Fruit fly (Drosophila melanogaster) Kc167 (cell line): ENCODE results near the gene CG14687.
A peak's percentile ranks its signal among the peaks of the same experiment; 100 is the strongest.

ENCODE experiments used
- Myc ChIP-seq: fragments of >200 bp; optimal IDR thresholded peaks from 2 replicates; lab custom pipeline; 2017; ENCODE audit warnings: missing external identifiers
- Sin3A ChIP-seq: fragments of >200 bp; optimal IDR thresholded peaks from 2 replicates; lab custom pipeline; 2018; ENCODE audit warnings: missing external identifiers
- h ChIP-seq: fragments of >200 bp; optimal IDR thresholded peaks from 3 replicates; lab custom pipeline; 2018; ENCODE audit warnings: missing external identifiers
- insv ChIP-seq: fragments of >200 bp; optimal IDR thresholded peaks from 3 replicates; lab custom pipeline; 2018; ENCODE audit warnings: missing external identifiers
- psq ChIP-seq: fragments of >200 bp; optimal IDR thresholded peaks from 2 replicates; lab custom pipeline; 2017; ENCODE audit warnings: missing external identifiers
- ttk ChIP-seq: sonication (Bioruptor generic); optimal IDR thresholded peaks from 2 replicates; lab custom pipeline; 2017; ENCODE audit warnings: missing external identifiers

The CG14687 gene

DNA sequence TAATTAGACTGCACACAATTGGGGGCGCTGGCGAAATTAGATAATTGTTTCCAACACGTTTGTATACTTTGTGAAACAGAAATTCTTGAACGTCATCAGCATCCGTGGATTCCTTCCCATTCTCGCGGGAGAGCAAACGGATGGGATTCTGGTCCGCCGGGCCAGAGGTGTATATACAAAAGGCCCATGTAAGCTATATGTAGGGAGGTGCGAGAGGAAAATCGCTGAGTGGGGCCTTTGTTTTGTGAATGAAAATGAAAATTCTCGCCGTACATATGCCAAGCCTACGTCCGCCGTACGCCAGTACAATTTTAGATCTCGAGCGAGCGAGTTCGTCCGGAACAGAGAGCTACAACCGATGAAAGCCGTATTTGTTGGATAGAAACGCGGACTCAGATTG, at the start of gene CG14687:
CG14687 (plus strand) TSS at position 301 of the 400 bp plus-strand sequence.
- TF ChIP-seq insv (lab: Kevin White, UChicago) (no peak), h (lab: Kevin White, UChicago) (no peak), psq (lab: Kevin White, UChicago) (no peak), Myc (lab: Kevin White, UChicago) (no peak), ttk (lab: Kevin White, UChicago) (no peak), Sin3A (no peak)

DNA sequence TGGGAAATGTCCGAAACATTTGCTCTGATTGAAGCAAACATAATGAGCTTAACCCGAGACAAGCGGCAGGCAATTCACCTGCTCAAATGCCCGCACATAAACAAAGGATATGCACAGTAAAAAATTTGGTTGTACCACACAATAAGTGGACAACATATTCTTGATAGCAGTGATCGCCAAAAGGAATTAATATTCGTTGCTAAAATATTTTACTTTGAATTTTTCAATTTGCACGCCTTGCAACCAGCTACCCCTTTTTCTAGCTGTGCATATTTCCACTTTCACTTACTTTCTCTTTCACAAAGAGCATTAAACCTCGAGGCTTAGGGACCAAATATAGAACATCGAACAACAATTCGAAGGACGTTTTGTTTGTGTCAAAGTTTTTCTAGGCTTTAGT, 45.1 kb upstream of the CG14687 start:
- TF ChIP-seq Myc (lab: Kevin White, UChicago), result no peak
- no peak for TF ChIP-seq h (lab: Kevin White, UChicago)
- no peak for TF ChIP-seq ttk (lab: Kevin White, UChicago)
- no peak for TF ChIP-seq insv (lab: Kevin White, UChicago)
- no peak for TF ChIP-seq Sin3A
- TF ChIP-seq psq (lab: Kevin White, UChicago), result no peak

DNA sequence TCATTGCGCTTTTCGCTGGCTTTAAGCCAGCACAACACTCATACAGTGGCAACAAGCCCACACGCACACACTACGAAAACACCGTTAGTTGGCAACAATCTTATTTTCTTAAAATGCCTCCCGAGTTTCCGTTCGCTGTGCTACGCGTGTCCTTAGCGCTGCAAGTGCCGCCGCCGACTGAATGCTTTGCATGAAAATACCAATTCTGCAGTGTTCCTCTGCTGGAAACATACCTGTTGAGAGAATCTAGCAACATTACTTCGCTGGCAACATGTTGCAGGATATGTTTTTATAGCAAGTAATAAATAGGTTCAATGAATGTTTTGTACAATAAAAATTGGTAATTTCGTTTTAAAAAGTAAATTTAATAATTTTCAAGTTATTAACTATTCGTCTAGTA, 41.6 kb upstream of the CG14687 start, which contains the start of gene TkR86C:
TkR86C (minus strand) TSS at position 168 of the 400 bp plus-strand sequence.
- TF ChIP-seq h (lab: Kevin White, UChicago), result no peak
- TF ChIP-seq insv (lab: Kevin White, UChicago), result no peak
- TF ChIP-seq Sin3A, result no peak
- TF ChIP-seq psq (lab: Kevin White, UChicago), result no peak
- no peak for TF ChIP-seq Myc (lab: Kevin White, UChicago)
- TF ChIP-seq ttk (lab: Kevin White, UChicago), result no peak

DNA sequence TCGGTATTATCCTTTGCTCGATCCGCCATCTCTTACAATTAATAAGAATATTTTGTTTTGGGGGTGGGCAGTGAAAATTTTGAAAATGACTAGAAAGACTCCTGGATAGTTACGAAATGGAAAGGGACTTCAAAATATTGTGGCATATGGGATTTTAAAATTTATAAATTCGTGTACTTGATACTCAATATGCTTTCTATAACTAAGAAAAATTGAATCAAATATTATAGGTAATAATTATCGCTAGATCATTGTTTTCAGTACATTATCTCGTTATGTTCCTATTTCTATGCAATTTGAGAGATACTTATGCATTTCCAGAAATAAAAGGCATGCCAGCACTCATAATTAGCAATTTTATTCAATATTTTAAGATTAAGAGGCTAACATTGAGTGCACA, 37.2 kb upstream of the CG14687 start, which contains the start of gene CG14691:
CG14691 (minus strand) TSS at position 101 of the 400 bp plus-strand sequence.
- no peak for TF ChIP-seq h (lab: Kevin White, UChicago)
- no peak for TF ChIP-seq psq (lab: Kevin White, UChicago)
- TF ChIP-seq ttk (lab: Kevin White, UChicago), result no peak
- no peak for TF ChIP-seq Myc (lab: Kevin White, UChicago)
- TF ChIP-seq Sin3A, result no peak
- no peak for TF ChIP-seq insv (lab: Kevin White, UChicago)

DNA sequence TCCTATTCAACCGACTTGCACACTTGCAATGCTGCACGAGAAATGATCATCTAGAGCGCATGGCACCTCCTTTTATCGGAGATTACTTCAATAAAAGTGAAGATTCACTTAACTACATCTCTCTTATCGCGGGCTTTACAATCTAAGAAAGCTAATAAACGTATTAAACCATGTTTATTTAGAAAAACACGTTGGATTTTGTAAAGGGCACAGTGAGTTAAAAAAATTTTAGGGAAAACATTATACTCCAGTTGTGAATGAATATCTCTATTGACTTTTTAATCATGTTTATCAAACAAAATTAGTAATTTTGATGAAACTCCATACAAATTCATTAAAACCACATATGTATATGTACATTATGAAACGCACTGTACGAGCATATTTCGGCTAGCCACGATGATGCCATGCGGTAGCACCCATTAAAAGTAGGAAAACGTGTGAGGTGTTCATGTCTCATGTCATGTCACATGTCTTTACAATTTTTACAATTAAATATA, 33.3 kb upstream of the CG14687 start, which contains the start of gene CG31272:
CG31272 (minus strand) TSS at position 51 of the 500 bp plus-strand sequence.
- TF ChIP-seq insv (lab: Kevin White, UChicago) (no peak), Myc (lab: Kevin White, UChicago) (no peak), psq (lab: Kevin White, UChicago) (no peak), ttk (lab: Kevin White, UChicago) (no peak), h (lab: Kevin White, UChicago) (no peak), Sin3A (no peak)

DNA sequence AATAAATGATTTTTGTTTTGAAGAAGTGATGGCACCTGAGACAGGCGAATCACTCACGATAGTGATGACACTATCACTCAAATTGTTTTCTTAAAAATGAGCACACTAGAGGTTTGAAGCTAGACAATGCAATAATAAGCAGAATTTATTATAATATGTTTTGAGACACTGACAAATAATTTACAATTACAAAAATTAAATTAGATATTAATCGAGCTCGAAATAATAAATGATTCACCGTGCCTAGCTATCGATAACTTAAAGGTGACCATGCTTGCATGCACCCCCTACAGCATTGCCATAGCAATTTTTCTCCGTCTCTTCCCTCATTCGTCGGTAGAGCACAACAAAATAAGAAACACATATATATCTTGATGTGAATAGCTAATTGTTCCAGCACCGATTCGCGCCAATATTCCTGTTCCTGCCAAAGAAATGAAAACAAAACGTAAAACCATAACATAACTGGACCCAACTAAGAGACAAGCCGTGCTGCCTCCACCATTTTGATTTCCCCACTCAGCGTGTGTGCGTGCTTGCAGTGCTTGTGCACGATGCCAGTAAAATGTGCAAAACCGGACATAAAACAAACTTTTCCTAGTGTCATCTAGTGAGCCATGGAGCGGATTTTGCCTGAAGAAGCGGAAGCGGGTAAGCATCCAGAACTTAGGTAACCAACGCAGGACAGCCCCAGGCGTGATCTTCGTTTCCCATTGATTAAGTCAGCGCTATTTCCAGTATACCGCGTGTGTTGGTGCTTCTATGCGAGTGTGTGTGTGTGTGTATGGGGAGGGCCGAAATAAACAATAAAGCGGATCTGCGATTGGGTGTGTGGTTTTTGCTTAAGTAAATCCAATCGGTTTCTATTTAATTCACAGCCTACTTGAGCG, 31.5 kb upstream of the CG14687 start, which contains the start of the genes MED7 and Cap-H2:
MED7 (minus strand) TSS at position 67 of the 890 bp plus-strand sequence.
Cap-H2 (plus strand) TSS at position 345 of the 890 bp plus-strand sequence.
- TF ChIP-seq psq (lab: Kevin White, UChicago) (peak; percentile 26), h (lab: Kevin White, UChicago) (no peak)

DNA sequence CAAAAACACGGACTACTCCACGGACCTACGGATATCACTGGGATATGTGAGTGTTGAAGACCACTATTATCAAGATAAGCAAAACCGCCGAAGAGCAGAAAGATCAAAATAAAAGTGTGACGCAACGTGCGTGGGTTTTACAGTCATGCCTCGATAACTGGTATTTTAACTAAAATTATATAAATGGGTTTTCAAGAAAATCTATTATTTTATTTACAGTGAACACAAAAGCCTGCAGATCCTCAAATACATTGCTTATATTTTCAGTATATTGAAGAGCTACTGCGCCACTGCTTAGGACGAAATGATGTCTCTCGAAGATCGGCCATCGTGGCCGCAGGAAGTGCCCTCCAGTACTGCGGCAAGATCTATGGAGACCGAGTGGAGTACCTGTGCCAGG, 30.7 kb upstream of the CG14687 start:
- no peak for TF ChIP-seq insv (lab: Kevin White, UChicago)
- TF ChIP-seq psq (lab: Kevin White, UChicago), result no peak
- no peak for TF ChIP-seq Sin3A
- no peak for TF ChIP-seq ttk (lab: Kevin White, UChicago)
- no peak for TF ChIP-seq h (lab: Kevin White, UChicago)
- TF ChIP-seq Myc (lab: Kevin White, UChicago), result no peak

DNA sequence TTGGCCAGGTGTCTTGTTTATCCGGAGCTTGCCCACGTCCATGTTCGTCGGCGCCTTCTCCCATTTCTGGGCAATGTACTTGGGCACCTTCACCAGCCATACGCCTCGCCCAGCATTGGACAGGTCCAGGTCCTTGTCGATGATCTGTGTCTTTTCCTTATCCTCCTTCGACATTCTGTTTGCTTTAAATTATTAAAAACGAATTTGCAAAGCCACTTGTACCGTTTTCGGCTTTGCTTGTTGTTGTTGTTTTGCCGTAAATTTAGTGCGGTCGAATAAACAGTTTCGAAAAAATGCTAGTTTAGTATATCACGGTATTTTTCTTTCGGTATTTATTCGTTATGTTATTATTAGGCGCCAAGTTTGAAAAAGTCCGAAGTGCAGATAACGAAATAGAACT, 25.2 kb upstream of the CG14687 start, which contains the start of gene TfIIFbeta:
TfIIFbeta (minus strand) TSS at position 279 of the 400 bp plus-strand sequence.
- TF ChIP-seq insv (lab: Kevin White, UChicago) (no peak), Sin3A (no peak), h (lab: Kevin White, UChicago) (no peak), Myc (lab: Kevin White, UChicago) (no peak), ttk (lab: Kevin White, UChicago) (no peak), psq (lab: Kevin White, UChicago) (no peak)

DNA sequence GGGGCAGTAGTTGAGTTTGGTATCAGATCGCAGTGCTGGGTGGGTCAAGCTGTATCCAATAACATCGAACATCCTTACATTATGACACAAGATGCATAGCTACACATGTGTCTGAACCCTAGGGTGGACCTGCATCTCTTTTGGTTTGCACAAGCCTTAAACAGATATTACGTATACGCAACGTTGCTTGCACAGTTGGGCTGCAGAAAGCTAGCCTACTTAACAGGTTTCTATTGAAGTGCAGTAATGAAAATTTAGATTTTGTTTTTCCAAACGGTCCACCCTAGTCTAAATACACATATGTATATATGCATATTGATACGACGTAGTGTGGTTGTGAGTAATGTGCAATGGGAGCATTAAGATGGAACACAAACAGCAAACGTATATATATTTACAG, 17.5 kb upstream of the CG14687 start:
- TF ChIP-seq insv (lab: Kevin White, UChicago) (no peak), h (lab: Kevin White, UChicago) (no peak), psq (lab: Kevin White, UChicago) (no peak), Sin3A (no peak), Myc (lab: Kevin White, UChicago) (no peak), ttk (lab: Kevin White, UChicago) (no peak)

DNA sequence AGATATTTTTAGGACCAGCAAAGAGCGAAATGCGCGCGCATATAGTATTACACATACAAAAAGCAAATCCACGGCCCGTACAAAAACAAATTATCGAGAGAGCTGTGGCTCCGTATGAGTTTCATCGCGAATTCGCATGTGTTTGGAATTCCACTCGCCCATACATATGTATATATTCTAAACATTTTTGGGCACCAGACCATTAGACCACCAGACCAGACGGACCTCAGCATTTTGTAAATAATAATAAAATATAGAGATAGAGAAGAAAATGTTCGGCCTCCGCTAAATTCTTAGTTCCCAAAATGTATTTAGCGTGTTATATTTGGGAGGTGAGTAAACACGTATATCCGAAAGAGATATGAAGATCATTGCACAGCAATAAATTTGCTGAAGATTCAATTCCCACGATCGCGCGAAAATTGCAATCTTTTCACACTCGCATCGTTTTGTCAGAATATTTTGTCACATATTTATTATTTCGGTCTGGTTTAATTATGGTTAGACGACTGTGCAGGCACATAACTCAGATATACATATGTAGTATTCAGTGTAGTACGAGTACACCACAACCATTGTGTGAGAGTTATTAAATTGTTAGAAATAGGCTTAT, 16.6 kb upstream of the CG14687 start:
- no peak for TF ChIP-seq h (lab: Kevin White, UChicago)
- TF ChIP-seq Myc (lab: Kevin White, UChicago), result no peak
- no peak for TF ChIP-seq insv (lab: Kevin White, UChicago)
- TF ChIP-seq ttk (lab: Kevin White, UChicago), result no peak
- no peak for TF ChIP-seq psq (lab: Kevin White, UChicago)
- no peak for TF ChIP-seq Sin3A

DNA sequence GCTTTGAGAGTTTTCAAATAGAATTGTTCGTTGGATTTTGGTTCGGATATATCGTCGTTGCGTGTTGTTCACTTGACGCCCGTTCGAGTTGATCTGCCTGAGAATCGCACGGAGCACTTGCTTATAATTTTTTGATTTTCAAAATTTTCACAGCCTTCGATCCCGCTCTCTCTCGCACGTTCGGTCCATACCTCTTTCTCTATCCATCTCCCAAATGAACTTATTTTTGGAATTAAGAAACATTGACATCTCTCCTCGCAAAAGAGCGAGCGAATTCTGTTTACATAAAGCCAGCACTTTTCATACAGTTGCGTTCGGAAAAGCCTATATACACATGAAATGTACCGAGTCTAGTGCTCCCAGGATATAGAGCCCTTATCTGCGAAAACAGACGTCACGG, 15.4 kb upstream of the CG14687 start, which contains the start of the genes CG45076, CG45078 and fau:
CG45076 (minus strand) TSS at position 101 of the 400 bp plus-strand sequence.
CG45078 (minus strand) TSS at position 101 of the 400 bp plus-strand sequence.
fau (minus strand) TSS at position 101 of the 400 bp plus-strand sequence.
- no peak for TF ChIP-seq h (lab: Kevin White, UChicago)
- no peak for TF ChIP-seq ttk (lab: Kevin White, UChicago)
- TF ChIP-seq insv (lab: Kevin White, UChicago), result no peak
- no peak for TF ChIP-seq Myc (lab: Kevin White, UChicago)
- TF ChIP-seq psq (lab: Kevin White, UChicago), result no peak
- TF ChIP-seq Sin3A, result no peak
